Fruit fly (Drosophila melanogaster) whole organism, embryonic: ENCODE results near the gene CG32344.

ENCODE experiments used
- CG16779 ChIP-seq: fragments of 200-800 bp; sonication (Bioruptor generic); IDR thresholded peaks from 2 replicates; pipeline ENCODE4 v1.3.6; 2022; ENCODE audit warnings: missing biosample characterization, missing genetic modification characterization
- CG2116 ChIP-seq: fragments of 200-800 bp; sonication (Bioruptor generic); optimal IDR thresholded peaks from 3 replicates; lab custom pipeline; 2018; ENCODE audit warnings: missing biosample characterization, mild to moderate bottlenecking, missing genetic modification characterization
- CG8478 ChIP-seq: fragments of >200 bp; optimal IDR thresholded peaks from 2 replicates; lab custom pipeline; 2018
- Doc3 ChIP-seq: fragments of 200-800 bp; sonication (Bioruptor generic); IDR thresholded peaks from 3 replicates; pipeline ENCODE4 v1.3.6; 2022; ENCODE audit warnings: missing biosample characterization, missing genetic modification characterization; ENCODE audit not compliant: partially characterized antibody
- NFAT ChIP-seq: fragments of 200-800 bp; sonication (Bioruptor generic); IDR thresholded peaks from 2 replicates; pipeline ENCODE4 v1.3.6; 2022; ENCODE audit warnings: missing biosample characterization, missing genetic modification characterization
- crc ChIP-seq: fragments of 200-800 bp; sonication (Bioruptor generic); optimal IDR thresholded peaks from 2 replicates; lab custom pipeline; 2016; ENCODE audit warnings: missing biosample characterization, missing genetic modification characterization
- dpn ChIP-seq, 2 experiments: fragments of 200-800 bp; sonication (Bioruptor generic); optimal IDR thresholded peaks; 3 replicates each; lab custom pipeline; 2016; ENCODE audit warnings: missing biosample characterization in 2 of 2, missing genetic modification characterization in 2 of 2
- eyg ChIP-seq: fragments of 200-800 bp; sonication (Bioruptor generic); optimal IDR thresholded peaks from 3 replicates; lab custom pipeline; 2016; ENCODE audit warnings: missing biosample characterization, missing genetic modification characterization
- lola ChIP-seq, 3 experiments: fragments of >200 bp in 2 of 3; fragments of 200-800 bp in 1 of 3; sonication (Bioruptor generic) in 1 of 3; optimal IDR thresholded peaks; 2 replicates each; lab custom pipeline; 2017 to 2019; ENCODE audit warnings: missing biosample characterization in 3 of 3, missing genetic modification characterization in 3 of 3, mild to moderate bottlenecking in 1 of 3, moderate library complexity in 1 of 3
- run ChIP-seq: fragments of 200-800 bp; sonication (Bioruptor generic); optimal IDR thresholded peaks from 3 replicates; lab custom pipeline; 2018; ENCODE audit warnings: missing biosample characterization, mild to moderate bottlenecking, missing genetic modification characterization
- tup ChIP-seq: fragments of 200-800 bp; sonication (Bioruptor generic); optimal IDR thresholded peaks from 2 replicates; lab custom pipeline; 2016; ENCODE audit warnings: missing biosample characterization, mild to moderate bottlenecking, missing genetic modification characterization, moderate library complexity
- tx ChIP-seq: fragments of 200-800 bp; sonication (Bioruptor generic); optimal IDR thresholded peaks from 2 replicates; lab custom pipeline; 2016; ENCODE audit warnings: missing biosample characterization, missing genetic modification characterization

DNA sequence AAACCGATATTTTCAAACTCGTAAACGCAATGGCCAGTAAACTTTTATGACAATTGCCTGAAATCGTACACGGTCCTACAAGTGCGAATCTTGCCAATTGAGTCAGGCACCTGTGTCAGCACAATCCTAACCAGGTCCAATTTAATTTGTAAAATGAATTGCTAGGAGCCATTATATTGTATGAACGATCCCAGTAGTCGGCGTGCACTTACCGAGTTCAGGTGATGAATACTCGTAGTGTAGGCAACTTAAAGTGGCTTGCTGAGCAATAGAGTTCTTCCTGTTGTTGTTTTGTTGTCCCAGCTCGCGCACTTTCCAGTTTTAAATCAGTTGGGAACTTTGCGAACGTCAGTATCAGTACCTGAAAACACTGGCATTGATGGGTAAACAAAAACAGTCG is 16.0 kb upstream of the CG32344 start:
- no peak for TF ChIP-seq NFAT
- no peak for TF ChIP-seq CG16779
- TF ChIP-seq tx (GFP tag; lab: Kevin White, UChicago), result no peak
- no peak for TF ChIP-seq tup (GFP tag; lab: Kevin White, UChicago)
- TF ChIP-seq Doc3 (GFP tag; lab: Robert Waterston, UW), result no peak
- no peak for TF ChIP-seq run (tag; lab: Kevin White, UChicago)
- TF ChIP-seq dpn (GFP tag; optimal IDR thresholded peaks at IDR 0.05; lab: Kevin White, UChicago), result no peak
- no peak for TF ChIP-seq crc (GFP tag; lab: Kevin White, UChicago)
- no peak for TF ChIP-seq eyg
- TF ChIP-seq CG8478 (lab: Kevin White, UChicago), result no peak
- no peak for TF ChIP-seq lola (GFP tag; optimal IDR thresholded peaks at IDR 0.05; lab: Kevin White, UChicago)
- no peak for TF ChIP-seq CG2116 (GFP tag; lab: Kevin White, UChicago)
